Worm (Caenorhabditis elegans) whole organism, midembryonic: ENCODE measurements around the gene T25G12.3.

Source experiments
- T22C8.4 ChIP-seq: fragments of 200-800 bp; sonication (Bioruptor generic); IDR thresholded peaks from 2 replicates; pipeline ENCODE4 v1.3.6; 2022; ENCODE audit warnings: missing genetic modification characterization, missing compliant biosample characterization
- cog-1 ChIP-seq: sonication (generic microtip); optimal IDR thresholded peaks from 2 replicates; lab custom pipeline; 2016; ENCODE audit warnings: missing genetic modification characterization, missing compliant biosample characterization
- flt-1 ChIP-seq: fragments of 200-800 bp; sonication (Bioruptor generic); IDR thresholded peaks from 2 replicates; pipeline ENCODE4 v1.3.6; 2022; ENCODE audit warnings: missing genetic modification characterization, missing compliant biosample characterization
- klf-2 ChIP-seq: fragments of 200-800 bp; sonication (Bioruptor generic); conservative IDR thresholded peaks from 2 replicates; pipeline ENCODE4 v1.3.6; 2022; ENCODE audit warnings: missing genetic modification reagents, missing genetic modification characterization, missing compliant biosample characterization
- med-1 ChIP-seq: sonication (generic microtip); optimal IDR thresholded peaks from 2 replicates; lab custom pipeline; 2017; ENCODE audit warnings: missing genetic modification characterization, mild to moderate bottlenecking, missing compliant biosample characterization, antibody characterized with exemption, missing genetic modification reagents; ENCODE audit not compliant: insufficient read depth
- ztf-23 ChIP-seq: fragments of 200-800 bp; sonication (Bioruptor generic); IDR thresholded peaks from 2 replicates; pipeline ENCODE4 v1.3.6; 2022; ENCODE audit warnings: missing genetic modification reagents, missing genetic modification characterization, missing compliant biosample characterization

DNA sequence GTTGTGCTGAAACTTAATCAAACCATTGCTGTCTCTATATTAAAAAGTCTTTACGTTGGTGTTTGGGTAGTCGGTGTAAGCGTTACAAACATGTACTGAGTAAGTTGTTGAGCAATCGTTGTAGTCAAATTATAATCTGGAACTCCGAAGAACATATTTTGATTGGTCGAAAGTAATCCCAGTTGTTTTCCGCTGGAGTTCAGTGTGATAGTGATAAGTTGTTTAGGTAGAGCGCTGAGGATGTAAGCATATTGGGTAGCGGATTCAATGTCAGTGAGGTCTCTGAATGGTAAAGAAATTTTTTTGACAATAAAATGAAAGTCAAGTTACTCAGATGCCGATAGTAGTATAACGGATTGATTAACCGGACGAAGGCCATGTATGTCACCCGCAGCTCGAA lies 4.1 kb upstream of the T25G12.3 start:
- no peak for TF ChIP-seq flt-1 (GFP tag; lab: Robert Waterston, UW)
- no peak for TF ChIP-seq cog-1
- no peak for TF ChIP-seq ztf-23 (GFP tag; lab: Robert Waterston, UW)
- no peak for TF ChIP-seq T22C8.4 (GFP tag; lab: Robert Waterston, UW)
- no peak for TF ChIP-seq med-1 (GFP tag; lab: Kevin White, UChicago)
- TF ChIP-seq klf-2 (GFP tag; lab: Robert Waterston, UW): no peak
